Fruit fly (Drosophila melanogaster): ENCODE measurements around the gene pns.

The pns gene

DNA sequence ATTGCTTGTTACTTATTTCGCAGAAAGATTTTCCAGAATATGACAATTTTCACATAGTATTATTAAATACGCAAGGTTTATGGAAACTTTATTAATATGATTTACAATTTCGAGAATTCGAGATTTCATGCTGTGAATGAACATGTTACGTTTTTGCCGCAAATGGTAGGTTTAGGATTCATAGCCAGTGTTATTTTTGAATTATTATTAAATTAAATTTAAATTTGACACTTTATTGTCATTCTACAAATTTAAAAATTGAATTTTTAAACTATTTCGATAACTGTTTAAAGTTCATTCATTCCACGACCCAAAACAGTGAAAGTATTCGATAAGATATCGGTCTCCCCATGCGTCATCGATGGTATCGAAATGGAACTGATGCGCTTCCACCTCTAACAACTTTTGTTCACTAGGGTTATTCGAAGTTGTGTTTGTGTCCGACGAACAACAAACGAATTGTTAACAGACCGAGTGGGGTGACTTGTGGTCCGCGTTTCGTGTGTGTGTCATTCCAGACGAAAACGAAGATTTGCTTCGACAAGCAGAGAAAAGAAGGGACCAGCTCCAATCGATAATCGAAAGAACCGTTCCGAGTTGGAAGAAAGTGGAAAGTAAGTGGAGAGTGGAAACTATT, 8.9 kb downstream of the pns start, which contains the start of the genes CG32313 and Pcyt1:
Gene CG32313, minus strand, starts transcription at position 51 of the 637 bp plus-strand sequence.
Gene Pcyt1, plus strand, starts transcription at position 400 of the 637 bp plus-strand sequence.
- peak; percentile 13 for TF ChIP-seq Jra (GFP tag; optimal IDR thresholded peaks at IDR 0.05)
- no peak for TF ChIP-seq woc (GFP tag; optimal IDR thresholded peaks at IDR 0.05)
- no peak for TF ChIP-seq Hr78 (GFP tag; optimal IDR thresholded peaks at IDR 0.05)
- peak; percentile 81 for TF ChIP-seq Dif (GFP tag; optimal IDR thresholded peaks at IDR 0.05; ENCODE audit: partially characterized antibody)
- peak; percentile 31 for TF ChIP-seq Hr83 (GFP tag; optimal IDR thresholded peaks at IDR 0.05; ENCODE audit: poor library complexity, severe bottlenecking)
- peak; percentile 33 for TF ChIP-seq br (GFP tag; optimal IDR thresholded peaks at IDR 0.05)
- no peak for TF ChIP-seq dmrt93B (GFP tag; optimal IDR thresholded peaks at IDR 0.05)
- TF ChIP-seq CrebA (GFP tag; optimal IDR thresholded peaks at IDR 0.05; ENCODE audit: borderline replicate concordance) = no peak
- no peak for TF ChIP-seq dl (GFP tag; optimal IDR thresholded peaks at IDR 0.05; ENCODE audit: insufficient read depth in 1 of 2, partially characterized antibody in 2 of 2)
- no peak for TF ChIP-seq h (GFP tag; optimal IDR thresholded peaks at IDR 0.05)
- TF ChIP-seq Abd-B (GFP tag; optimal IDR thresholded peaks at IDR 0.05) = no peak
- no peak for TF ChIP-seq jim (GFP tag; optimal IDR thresholded peaks at IDR 0.05)
- TF ChIP-seq tai (GFP tag; optimal IDR thresholded peaks at IDR 0.05) = no peak
- no peak for TF ChIP-seq rgr (GFP tag; optimal IDR thresholded peaks at IDR 0.05)
- TF ChIP-seq sage (GFP tag; optimal IDR thresholded peaks at IDR 0.05) = no peak
- TF ChIP-seq ey (GFP tag; optimal IDR thresholded peaks at IDR 0.05) = no peak
- no peak for TF ChIP-seq pan (optimal IDR thresholded peaks at IDR 0.05)
- no peak for TF ChIP-seq Dfd (GFP tag; optimal IDR thresholded peaks at IDR 0.05)
- peak; percentile 27 for TF ChIP-seq Sp1 (GFP tag; optimal IDR thresholded peaks at IDR 0.05)
- TF ChIP-seq foxo (GFP tag; optimal IDR thresholded peaks at IDR 0.05) = peak in 1 of 2 experiments; percentile 6
- no peak for TF ChIP-seq GATAd (GFP tag; optimal IDR thresholded peaks at IDR 0.05)

DNA sequence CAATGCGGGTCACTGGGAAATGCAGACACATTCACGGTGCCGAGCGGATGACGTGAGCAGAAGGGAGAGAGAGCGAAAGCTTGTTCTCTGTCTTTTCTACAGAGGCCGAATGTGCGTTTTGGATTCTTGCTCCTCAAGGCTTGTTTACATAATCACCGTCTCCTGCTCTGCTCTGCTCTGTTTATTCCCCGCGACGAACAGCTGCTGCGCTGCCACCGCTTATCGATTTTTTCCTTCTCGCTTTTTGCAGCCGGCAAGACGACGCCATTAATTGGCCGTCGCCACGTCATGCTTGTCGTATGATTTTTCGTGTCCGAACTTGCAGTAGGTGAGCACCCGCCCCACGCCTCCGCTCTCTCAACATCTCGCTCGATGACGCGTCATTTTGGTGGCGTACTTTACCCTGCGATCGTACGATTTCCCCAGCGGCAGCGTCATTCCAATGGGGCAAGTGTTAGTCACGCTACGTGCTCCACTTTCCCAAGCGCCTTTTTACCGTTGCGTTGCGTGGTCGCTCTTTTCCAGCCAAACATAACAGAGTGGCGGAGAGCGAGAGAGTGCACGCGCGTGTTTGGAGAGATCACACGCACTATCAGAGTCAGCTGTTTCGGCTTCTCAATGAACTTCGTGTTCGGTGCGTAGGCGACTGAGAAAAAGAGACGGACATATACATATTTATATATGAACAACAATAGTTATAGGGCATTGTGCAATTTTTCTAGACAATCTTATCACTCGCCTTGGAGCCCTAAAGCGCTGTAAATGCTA, 9.6 kb downstream of the pns start:
- TF ChIP-seq psq (GFP tag; optimal IDR thresholded peaks at IDR 0.05) (peak; percentile 39), N (GFP tag; optimal IDR thresholded peaks at IDR 0.05) (no peak), dl (GFP tag; optimal IDR thresholded peaks at IDR 0.05; ENCODE audit: insufficient read depth in 1 of 2, partially characterized antibody in 2 of 2) (no peak), Jra (GFP tag; optimal IDR thresholded peaks at IDR 0.05) (peak; percentile 70), sv (GFP tag; optimal IDR thresholded peaks at IDR 0.05) (no peak), Dif (GFP tag; optimal IDR thresholded peaks at IDR 0.05; ENCODE audit: partially characterized antibody) (peak; percentile 17), Hnf4 (GFP tag; optimal IDR thresholded peaks at IDR 0.05) (peak; percentile 35), usp (GFP tag; optimal IDR thresholded peaks at IDR 0.05) (no peak), lola (GFP tag; optimal IDR thresholded peaks at IDR 0.05) (no peak), HLH106 (tag; optimal IDR thresholded peaks at IDR 0.05) (peak; percentile 41), foxo (GFP tag; optimal IDR thresholded peaks at IDR 0.05) (peak in 1 of 2 experiments; percentile 36), fru (GFP tag; optimal IDR thresholded peaks at IDR 0.05) (peak; percentile 31), Vsx2 (GFP tag; optimal IDR thresholded peaks at IDR 0.05; ENCODE audit: partially characterized antibody) (peak; percentile 87), Rel (GFP tag; optimal IDR thresholded peaks at IDR 0.05) (no peak), Rel (tag; optimal IDR thresholded peaks at IDR 0.05) (peak; percentile 66), h (GFP tag; optimal IDR thresholded peaks at IDR 0.05) (peak; percentile 11), rgr (GFP tag; optimal IDR thresholded peaks at IDR 0.05) (peak; percentile 4), Myc (optimal IDR thresholded peaks at IDR 0.05) (no peak), br (GFP tag; optimal IDR thresholded peaks at IDR 0.05) (no peak), Sp1 (GFP tag; optimal IDR thresholded peaks at IDR 0.05) (no peak), OdsH (GFP tag; optimal IDR thresholded peaks at IDR 0.05) (peak; percentile 49), Hr83 (GFP tag; optimal IDR thresholded peaks at IDR 0.05; ENCODE audit: poor library complexity, severe bottlenecking) (peak; percentile 68), Abd-B (GFP tag; optimal IDR thresholded peaks at IDR 0.05) (no peak), dmrt93B (GFP tag; optimal IDR thresholded peaks at IDR 0.05) (no peak), CrebA (GFP tag; optimal IDR thresholded peaks at IDR 0.05; ENCODE audit: borderline replicate concordance) (no peak), Dfd (GFP tag; optimal IDR thresholded peaks at IDR 0.05) (no peak), Mio (GFP tag; optimal IDR thresholded peaks at IDR 0.05) (no peak), CG32264 (GFP tag; optimal IDR thresholded peaks at IDR 0.05) (no peak), tai (GFP tag; optimal IDR thresholded peaks at IDR 0.05) (no peak), jim (GFP tag; optimal IDR thresholded peaks at IDR 0.05) (no peak), Hr78 (GFP tag; optimal IDR thresholded peaks at IDR 0.05) (no peak), sage (GFP tag; optimal IDR thresholded peaks at IDR 0.05) (no peak)

Data from whole organism, wandering third instar larva.